Worm (Caenorhabditis elegans) whole organism, L4 larva: ENCODE measurements around the gene F13A7.1.

ENCODE experiments used
- D1046.2 ChIP-seq: fragments of 200-800 bp; sonication (Bioruptor generic); IDR thresholded peaks from 2 replicates; pipeline ENCODE4 v1.3.6; 2022; ENCODE audit warnings: missing genetic modification characterization, missing compliant biosample characterization
- F49E8.2 ChIP-seq: sonication (generic microtip); optimal IDR thresholded peaks from 2 replicates; lab custom pipeline; 2016; ENCODE audit warnings: missing compliant biosample characterization, mild to moderate bottlenecking, missing genetic modification characterization, borderline replicate concordance
- T20F7.1 ChIP-seq: fragments of 200-800 bp; sonication (Bioruptor generic); optimal IDR thresholded peaks from 2 replicates; lab custom pipeline; 2018; ENCODE audit warnings: mild to moderate bottlenecking, missing genetic modification characterization, missing compliant biosample characterization
- Y48G9A.11 ChIP-seq: fragments of 200-800 bp; sonication (Bioruptor generic); IDR thresholded peaks from 2 replicates; pipeline ENCODE4 v1.3.6; 2022; ENCODE audit warnings: missing genetic modification reagents, missing genetic modification characterization, missing compliant biosample characterization
- ZK546.5 ChIP-seq, 2 experiments: sonication (generic microtip); optimal IDR thresholded peaks; 2 replicates each; lab custom pipeline; 2017; ENCODE audit warnings: missing biosample characterization in 2 of 2, missing genetic modification characterization in 2 of 2
- aha-1 ChIP-seq: fragments of 150-350 bp; peaks from one replicate; lab custom pipeline; 2014; ENCODE audit warnings: missing biosample characterization, missing genetic modification characterization
- arid-1 ChIP-seq: fragments of 200-800 bp; sonication (Bioruptor generic); conservative IDR thresholded peaks from 2 replicates; pipeline ENCODE4 v1.3.6; 2022; ENCODE audit warnings: missing genetic modification reagents, missing genetic modification characterization, missing compliant biosample characterization
- attf-4 ChIP-seq: sonication (generic microtip); optimal IDR thresholded peaks from 3 replicates; lab custom pipeline; 2017; ENCODE audit warnings: missing biosample characterization, missing genetic modification characterization
- ceh-82 ChIP-seq: sonication (generic microtip); optimal IDR thresholded peaks from 2 replicates; lab custom pipeline; 2017; ENCODE audit warnings: missing biosample characterization, missing genetic modification characterization
- cey-2 ChIP-seq: sonication (generic microtip); optimal IDR thresholded peaks from 3 replicates; lab custom pipeline; 2017; ENCODE audit warnings: missing genetic modification characterization, mild to moderate bottlenecking, missing compliant biosample characterization, antibody characterized with exemption, borderline replicate concordance; ENCODE audit not compliant: insufficient read depth
- daf-8 ChIP-seq: fragments of 200-800 bp; sonication (Bioruptor generic); IDR thresholded peaks from 2 replicates; pipeline ENCODE4 v1.3.6; 2022; ENCODE audit warnings: missing genetic modification characterization, missing compliant biosample characterization
- dmd-8 ChIP-seq: fragments of 200-800 bp; sonication (Bioruptor generic); IDR thresholded peaks from 2 replicates; pipeline ENCODE4 v1.3.6; 2022; ENCODE audit warnings: missing genetic modification characterization, missing compliant biosample characterization
- dmd-9 ChIP-seq: fragments of 200-800 bp; sonication (Bioruptor generic); IDR thresholded peaks from 2 replicates; pipeline ENCODE4 v1.3.6; 2022; ENCODE audit warnings: missing genetic modification reagents, missing genetic modification characterization, missing compliant biosample characterization
- dpl-1 ChIP-seq: fragments of 150-350 bp; optimal IDR thresholded peaks from 2 replicates; lab custom pipeline; 2014; ENCODE audit warnings: missing biosample characterization, missing genetic modification reagents, missing genetic modification characterization
- duxl-1 ChIP-seq: sonication (generic microtip); optimal IDR thresholded peaks from 2 replicates; lab custom pipeline; 2016; ENCODE audit warnings: mild to moderate bottlenecking, missing genetic modification characterization, moderate library complexity, missing compliant biosample characterization; ENCODE audit not compliant: poor library complexity
- dve-1 ChIP-seq: sonication (generic microtip); optimal IDR thresholded peaks from 2 replicates; lab custom pipeline; 2017; ENCODE audit warnings: antibody characterized with exemption, mild to moderate bottlenecking, missing genetic modification characterization, missing compliant biosample characterization; ENCODE audit not compliant: insufficient read depth
- egl-27 ChIP-seq: sonication (generic microtip); optimal IDR thresholded peaks from 3 replicates; lab custom pipeline; 2017; ENCODE audit warnings: missing biosample characterization, missing genetic modification reagents, missing genetic modification characterization
- egl-43 ChIP-seq: fragments of 200-800 bp; sonication (Bioruptor generic); IDR thresholded peaks from 2 replicates; pipeline ENCODE4 v1.3.6; 2022; ENCODE audit warnings: missing genetic modification reagents, missing genetic modification characterization, missing compliant biosample characterization
- fkh-10 ChIP-seq: fragments of 150-350 bp; optimal IDR thresholded peaks from 2 replicates; lab custom pipeline; 2014; ENCODE audit warnings: missing biosample characterization, missing genetic modification reagents, missing genetic modification characterization
- fos-1 ChIP-seq: fragments of 150-350 bp; optimal IDR thresholded peaks from 2 replicates; lab custom pipeline; 2014; ENCODE audit warnings: missing biosample characterization, missing genetic modification characterization
- hlh-11 ChIP-seq: fragments of 200-800 bp; sonication (Bioruptor generic); optimal IDR thresholded peaks from 2 replicates; lab custom pipeline; 2018; ENCODE audit warnings: mild to moderate bottlenecking, missing genetic modification characterization, missing compliant biosample characterization
- hlh-30 ChIP-seq: sonication (generic microtip); optimal IDR thresholded peaks from 2 replicates; lab custom pipeline; 2017; ENCODE audit warnings: antibody characterized with exemption, mild to moderate bottlenecking, missing genetic modification characterization, missing compliant biosample characterization; ENCODE audit not compliant: insufficient read depth
- hmg-1.1 ChIP-seq: fragments of 200-800 bp; sonication (Bioruptor generic); IDR thresholded peaks from 2 replicates; pipeline ENCODE4 v1.3.6; 2022; ENCODE audit warnings: missing genetic modification reagents, missing genetic modification characterization, missing compliant biosample characterization
- lin-13 ChIP-seq: fragments of 150-350 bp; optimal IDR thresholded peaks from 2 replicates; lab custom pipeline; 2014; ENCODE audit warnings: missing biosample characterization, missing genetic modification reagents, missing genetic modification characterization
- lin-38 ChIP-seq: fragments of 200-800 bp; sonication (Bioruptor generic); IDR thresholded peaks from 2 replicates; pipeline ENCODE4 v1.3.6; 2022; ENCODE audit warnings: missing genetic modification reagents, missing genetic modification characterization, missing compliant biosample characterization
- lin-39 ChIP-seq: fragments of 150-350 bp; optimal IDR thresholded peaks from 2 replicates; lab custom pipeline; 2014; ENCODE audit warnings: missing biosample characterization, missing genetic modification reagents, missing genetic modification characterization
- lir-3 ChIP-seq: sonication (generic microtip); optimal IDR thresholded peaks from 2 replicates; lab custom pipeline; 2016; ENCODE audit warnings: mild to moderate bottlenecking, missing genetic modification characterization, missing compliant biosample characterization
- madf-5 ChIP-seq, 2 experiments: fragments of 200-800 bp; sonication (Bioruptor generic); IDR thresholded peaks; 2 replicates each; pipeline ENCODE4 v1.3.6; 2022; ENCODE audit warnings: missing compliant biosample characterization in 2 of 2, missing genetic modification characterization in 2 of 2
- mdt-29 ChIP-seq: fragments of 200-800 bp; sonication (Bioruptor generic); IDR thresholded peaks from 2 replicates; pipeline ENCODE4 v1.3.6; 2022; ENCODE audit warnings: missing genetic modification reagents, missing genetic modification characterization, missing compliant biosample characterization
- mep-1 ChIP-seq: fragments of 150-350 bp; sonication (generic microtip); optimal IDR thresholded peaks from 3 replicates; lab custom pipeline; 2014; ENCODE audit warnings: missing biosample characterization, missing genetic modification characterization
- mes-2 ChIP-seq: sonication (generic microtip); optimal IDR thresholded peaks from 2 replicates; lab custom pipeline; 2016; ENCODE audit warnings: missing genotype, mild to moderate bottlenecking, missing genetic modification characterization, missing compliant biosample characterization; ENCODE audit not compliant: poor library complexity, severe bottlenecking
- php-3 ChIP-seq: fragments of 200-800 bp; sonication (Bioruptor generic); IDR thresholded peaks from 2 replicates; pipeline ENCODE4 v1.3.6; 2022; ENCODE audit warnings: missing genetic modification reagents, missing genetic modification characterization, missing compliant biosample characterization
- pqm-1 ChIP-seq: sonication (generic microtip); optimal IDR thresholded peaks from 2 replicates; lab custom pipeline; 2017; ENCODE audit warnings: missing biosample characterization, missing genetic modification characterization
- set-16 ChIP-seq: fragments of 200-800 bp; sonication (Bioruptor generic); IDR thresholded peaks from 2 replicates; pipeline ENCODE4 v1.3.6; 2022; ENCODE audit warnings: missing genetic modification reagents, missing genetic modification characterization, missing compliant biosample characterization
- skn-1 ChIP-seq: fragments of 150-350 bp; optimal IDR thresholded peaks from 2 replicates; lab custom pipeline; 2014; ENCODE audit warnings: missing biosample characterization, missing genetic modification characterization
- snpc-4 ChIP-seq: fragments of 150-350 bp; optimal IDR thresholded peaks from 2 replicates; lab custom pipeline; 2014; ENCODE audit warnings: missing biosample characterization, missing genetic modification characterization
- spr-1 ChIP-seq: sonication (generic microtip); optimal IDR thresholded peaks from 2 replicates; lab custom pipeline; 2016; ENCODE audit warnings: mild to moderate bottlenecking, missing genetic modification characterization, missing compliant biosample characterization
- tag-97 ChIP-seq: fragments of 200-800 bp; sonication (Bioruptor generic); IDR thresholded peaks from 2 replicates; pipeline ENCODE4 v1.3.6; 2022; ENCODE audit warnings: missing genetic modification characterization, missing compliant biosample characterization
- unc-130 ChIP-seq: sonication (generic microtip); optimal IDR thresholded peaks from 2 replicates; lab custom pipeline; 2016; ENCODE audit warnings: missing genetic modification reagents, missing genetic modification characterization, missing compliant biosample characterization
- unc-39 ChIP-seq: sonication (generic microtip); optimal IDR thresholded peaks from 2 replicates; lab custom pipeline; 2017; ENCODE audit warnings: missing biosample characterization, missing genetic modification characterization
- unc-62 ChIP-seq, 3 experiments: fragments of 150-350 bp in 1 of 3; sonication (generic microtip); optimal IDR thresholded peaks in 2 of 3; peaks in 1 of 3; 1 replicate in 1 of 3; 2 replicates in 2 of 3; lab custom pipeline; 2014 to 2017; ENCODE audit warnings: missing biosample characterization in 3 of 3, missing genetic modification characterization in 3 of 3, missing genetic modification reagents in 3 of 3, missing genotype in 1 of 3
- vab-7 ChIP-seq: fragments of 200-800 bp; sonication (Bioruptor generic); IDR thresholded peaks from 2 replicates; pipeline ENCODE4 v1.3.6; 2022; ENCODE audit warnings: missing genetic modification reagents, missing genetic modification characterization, missing compliant biosample characterization
- zfp-2 ChIP-seq: sonication (generic microtip); optimal IDR thresholded peaks from 2 replicates; lab custom pipeline; 2016; ENCODE audit warnings: mild to moderate bottlenecking, missing genetic modification characterization, missing compliant biosample characterization
- zfp-3 ChIP-seq: fragments of 200-800 bp; sonication (Bioruptor generic); conservative IDR thresholded peaks from 2 replicates; pipeline ENCODE4 v1.3.6; 2022; ENCODE audit warnings: missing genetic modification reagents, missing genetic modification characterization, missing compliant biosample characterization
- zip-11 ChIP-seq: fragments of 200-800 bp; sonication (Bioruptor generic); IDR thresholded peaks from 2 replicates; pipeline ENCODE4 v1.3.6; 2022; ENCODE audit warnings: missing genetic modification characterization, missing compliant biosample characterization
- ztf-7 ChIP-seq: fragments of 150-350 bp; optimal IDR thresholded peaks from 2 replicates; lab custom pipeline; 2014; ENCODE audit warnings: missing biosample characterization, missing genetic modification characterization

Gene F13A7.1

ce11 chrV:16357253-16357652, 20.5 kb downstream of the F13A7.1 start, which contains the start of gene pptr-1 (continued):
- TF ChIP-seq ceh-82 (tag; lab: Kevin White, UChicago): no peak
- TF ChIP-seq aha-1 (tag; lab: Kevin White, UChicago): no peak
- TF ChIP-seq mep-1 (tag; lab: Kevin White, UChicago): peak; percentile 42
- TF ChIP-seq set-16 (GFP tag; lab: Robert Waterston, UW): no peak
- TF ChIP-seq F49E8.2 (tag; lab: Kevin White, UChicago): no peak
- TF ChIP-seq tag-97 (GFP tag; lab: Robert Waterston, UW): no peak
- no peak for TF ChIP-seq lin-13 (GFP tag; lab: Kevin White, UChicago)
- peak; percentile 73 for TF ChIP-seq hlh-11 (tag; lab: Kevin White, UChicago)
- TF ChIP-seq dpl-1 (GFP tag; lab: Kevin White, UChicago): peak; percentile 3
- no peak for TF ChIP-seq zfp-2 (tag; lab: Kevin White, UChicago)
- TF ChIP-seq zfp-3 (GFP tag; lab: Robert Waterston, UW): no peak
- TF ChIP-seq pqm-1 (tag; lab: Kevin White, UChicago): peak; percentile 48
- no peak for TF ChIP-seq unc-130 (GFP tag; lab: Kevin White, UChicago)

ce11 chrV:16356798-16357197, 21.0 kb downstream of the F13A7.1 start:
- TF ChIP-seq madf-5 (GFP tag; IDR thresholded peaks at IDR 0.05; lab: Robert Waterston, UW) (no peak), lin-38 (GFP tag; lab: Robert Waterston, UW) (peak; percentile 90), php-3 (GFP tag; lab: Robert Waterston, UW) (no peak), D1046.2 (GFP tag; lab: Robert Waterston, UW) (no peak), mes-2 (tag; lab: Kevin White, UChicago) (no peak)
- TF ChIP-seq, all 104 proteins: peak for 1

- no peak for TF ChIP-seq T20F7.1
- TF ChIP-seq unc-39 (tag; lab: Kevin White, UChicago): no peak
- no peak for TF ChIP-seq Y48G9A.11 (GFP tag; lab: Robert Waterston, UW)
- no peak for TF ChIP-seq cey-2 (tag; lab: Kevin White, UChicago)
- no peak for TF ChIP-seq daf-8
- peak in 1 of 2 experiments; percentile 97 for TF ChIP-seq unc-62 (GFP tag; optimal IDR thresholded peaks at IDR 0.05 in 1 of 2; lab: Kevin White, UChicago)
- no peak for TF ChIP-seq unc-62 (tag; optimal IDR thresholded peaks at IDR 0.05; lab: Kevin White, UChicago)
- peak; percentile 88 for TF ChIP-seq egl-43 (GFP tag; lab: Robert Waterston, UW)
- no peak for TF ChIP-seq ceh-82 (tag; lab: Kevin White, UChicago)
- TF ChIP-seq ztf-7: peak; percentile 55
- TF ChIP-seq lin-39: no peak
- TF ChIP-seq dmd-9 (GFP tag; lab: Robert Waterston, UW): peak; percentile 74
- TF ChIP-seq duxl-1: peak; percentile 81
- TF ChIP-seq skn-1: no peak
- peak; percentile 93 for TF ChIP-seq mep-1 (tag; lab: Kevin White, UChicago)
- peak; percentile 96 for TF ChIP-seq dve-1
- peak; percentile 98 for TF ChIP-seq hmg-1.1 (GFP tag; lab: Robert Waterston, UW)
- 0 out of 2 replicates have a peak, but pooled peaks have one; percentile 54 for TF ChIP-seq dmd-8 (GFP tag; lab: Robert Waterston, UW)
- TF ChIP-seq spr-1 (tag; lab: Kevin White, UChicago): peak; percentile 74
- peak; percentile 70 for TF ChIP-seq vab-7 (GFP tag; lab: Robert Waterston, UW)
- TF ChIP-seq snpc-4 (tag; lab: Kevin White, UChicago): no peak
- peak; percentile 78 for TF ChIP-seq arid-1 (GFP tag; lab: Robert Waterston, UW)
- no peak for TF ChIP-seq D1046.2 (GFP tag; lab: Robert Waterston, UW)
- TF ChIP-seq ZK546.5 (tag; optimal IDR thresholded peaks at IDR 0.05; lab: Kevin White, UChicago): no peak
- TF ChIP-seq fos-1 (tag; lab: Kevin White, UChicago): no peak
- TF ChIP-seq attf-4: no peak
- peak; percentile 32 for TF ChIP-seq unc-130 (GFP tag; lab: Kevin White, UChicago)
- no peak for TF ChIP-seq egl-27
- no peak for TF ChIP-seq lir-3
- TF ChIP-seq fkh-10 (GFP tag; lab: Kevin White, UChicago): peak; percentile 58
- peak; percentile 6 for TF ChIP-seq lin-13 (GFP tag; lab: Kevin White, UChicago)
- no peak for TF ChIP-seq zip-11
- TF ChIP-seq php-3 (GFP tag; lab: Robert Waterston, UW): peak; percentile 89
- TF ChIP-seq hlh-30 (tag; lab: Kevin White, UChicago): peak; percentile 94
- peak; percentile 8 for TF ChIP-seq zfp-2 (tag; lab: Kevin White, UChicago)
- no peak for TF ChIP-seq mdt-29
Observed at ce11 chrV:16355941-16356340, 21.8 kb downstream of the F13A7.1 start.
